Fruit fly (Drosophila melanogaster) whole organism, adult: ENCODE measurements around the gene CG31431.
A peak's percentile ranks its signal among the peaks of the same experiment; 100 is the strongest.

Source experiments
- CG12768 ChIP-seq: fragments of 200-800 bp; sonication (Bioruptor generic); optimal IDR thresholded peaks from 2 replicates; lab custom pipeline; 2017; ENCODE audit warnings: missing biosample characterization, missing genetic modification characterization, mild to moderate bottlenecking, moderate library complexity, missing genetic modification reagents
- CG14711 ChIP-seq: fragments of 200-800 bp; sonication (Bioruptor generic); optimal IDR thresholded peaks from 2 replicates; lab custom pipeline; 2018; ENCODE audit warnings: missing biosample characterization, mild to moderate bottlenecking, missing genetic modification characterization, moderate library complexity
- CG5204 ChIP-seq: fragments of 200-800 bp; sonication (Bioruptor generic); optimal IDR thresholded peaks from 2 replicates; lab custom pipeline; 2016; ENCODE audit warnings: missing biosample characterization, missing genetic modification characterization
- CG7045 ChIP-seq: fragments of 200-800 bp; sonication (Bioruptor generic); optimal IDR thresholded peaks from 2 replicates; lab custom pipeline; 2017; ENCODE audit warnings: missing biosample characterization, mild to moderate bottlenecking, missing genetic modification characterization
- Clk ChIP-seq: fragments of 200-800 bp; sonication (Bioruptor generic); optimal IDR thresholded peaks from 2 replicates; lab custom pipeline; 2017; ENCODE audit warnings: missing biosample characterization, missing genetic modification characterization
- Crg-1 ChIP-seq: fragments of 200-800 bp; sonication (Bioruptor generic); optimal IDR thresholded peaks from 2 replicates; lab custom pipeline; 2016; ENCODE audit warnings: missing biosample characterization, missing genetic modification characterization
- cic ChIP-seq: fragments of 200-800 bp; sonication (Bioruptor generic); optimal IDR thresholded peaks from 2 replicates; lab custom pipeline; 2017; ENCODE audit warnings: missing biosample characterization, mild to moderate bottlenecking, missing genetic modification characterization, moderate library complexity
- cnc ChIP-seq, 2 experiments: fragments of >200 bp; optimal IDR thresholded peaks; 2 replicates each; lab custom pipeline; 2017
- ovo ChIP-seq: fragments of 200-800 bp; sonication (Bioruptor generic); optimal IDR thresholded peaks from 2 replicates; lab custom pipeline; 2016; ENCODE audit warnings: missing biosample characterization, missing genetic modification characterization
- pad ChIP-seq: fragments of 200-800 bp; sonication (Bioruptor generic); optimal IDR thresholded peaks from 3 replicates; lab custom pipeline; 2017; ENCODE audit warnings: missing biosample characterization, missing genetic modification characterization, mild to moderate bottlenecking, moderate library complexity, missing genetic modification reagents
- toe ChIP-seq: fragments of 200-800 bp; sonication (Bioruptor generic); optimal IDR thresholded peaks from 2 replicates; lab custom pipeline; 2016; ENCODE audit warnings: missing biosample characterization, missing genetic modification characterization

DNA sequence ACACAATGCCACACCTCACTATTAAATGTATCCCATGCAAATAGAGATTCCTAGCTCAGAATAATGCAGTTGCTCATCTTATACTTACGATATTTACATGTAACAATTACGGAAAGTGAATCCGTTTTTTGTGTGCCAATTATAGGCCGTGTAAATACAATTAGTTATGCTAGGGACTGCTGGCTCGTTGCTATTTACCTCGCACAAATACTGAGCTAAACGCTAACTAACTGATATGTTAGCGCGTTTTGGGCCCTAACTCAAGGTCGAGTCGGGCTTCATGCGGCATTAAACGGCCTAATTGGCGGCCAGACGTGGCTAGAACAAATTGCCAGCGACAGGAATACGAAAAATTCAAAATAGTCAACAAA lies 13.6 kb upstream of the CG31431 start:
- TF ChIP-seq CG5204 (GFP tag; lab: Kevin White, UChicago) (no peak), pad (GFP tag; lab: Kevin White, UChicago) (no peak), ovo (GFP tag; lab: Kevin White, UChicago) (no peak), CG12768 (GFP tag; lab: Kevin White, UChicago) (no peak), Clk (GFP tag; lab: Kevin White, UChicago) (no peak), cic (GFP tag; lab: Kevin White, UChicago) (no peak), Crg-1 (GFP tag; lab: Kevin White, UChicago) (peak; percentile 13), toe (no peak), CG7045 (peak; percentile 2), cnc (optimal IDR thresholded peaks at IDR 0.05; lab: Kevin White, UChicago) (no peak), CG14711 (tag; lab: Kevin White, UChicago) (no peak)
